Worm (Caenorhabditis elegans): ENCODE results near the gene Y43C5A.4.

Gene Y43C5A.4

ce11 chrIV:10259557-10259956 lies 18.3 kb upstream of the Y43C5A.4 start, which contains the start of gene F01G10.9:
Gene F01G10.9, minus strand, starts transcription at chrIV:10259657.
- TF ChIP-seq lin-13 (GFP tag; optimal IDR thresholded peaks at IDR 0.05) (no peak), sma-3 (GFP tag; optimal IDR thresholded peaks at IDR 0.05) (no peak), ceh-82 (tag; optimal IDR thresholded peaks at IDR 0.05) (no peak), mbf-1 (tag; optimal IDR thresholded peaks at IDR 0.05) (no peak), aly-2 (tag; optimal IDR thresholded peaks at IDR 0.05) (no peak), zag-1 (tag; optimal IDR thresholded peaks at IDR 0.05) (no peak), unc-39 (tag; optimal IDR thresholded peaks at IDR 0.05) (no peak), ztf-1 (GFP tag; conservative IDR thresholded peaks at IDR 0.05) (no peak), nhr-21 (tag; optimal IDR thresholded peaks at IDR 0.05) (no peak), ceh-16 (tag; optimal IDR thresholded peaks at IDR 0.05) (no peak), nhr-25 (tag; optimal IDR thresholded peaks at IDR 0.05) (no peak), unc-55 (GFP tag; optimal IDR thresholded peaks at IDR 0.05) (no peak)

ce11 chrIV:10261061-10261460 lies 16.8 kb upstream of the Y43C5A.4 start:
- no peak for TF ChIP-seq lin-13 (GFP tag; optimal IDR thresholded peaks at IDR 0.05)
- TF ChIP-seq nhr-237 (tag; optimal IDR thresholded peaks at IDR 0.05), result no peak
- no peak for TF ChIP-seq ztf-11 (tag; optimal IDR thresholded peaks at IDR 0.05)
- no peak for TF ChIP-seq lin-11 (tag; optimal IDR thresholded peaks at IDR 0.05)
- TF ChIP-seq ztf-1 (GFP tag; conservative IDR thresholded peaks at IDR 0.05), result no peak
- no peak for TF ChIP-seq nhr-77 (tag; optimal IDR thresholded peaks at IDR 0.05)
- peak; percentile 49 for TF ChIP-seq sma-9 (GFP tag; optimal IDR thresholded peaks at IDR 0.05)
- TF ChIP-seq sma-9 (tag; optimal IDR thresholded peaks at IDR 0.05), result no peak
- no peak for TF ChIP-seq ztf-4 (tag; optimal IDR thresholded peaks at IDR 0.05)
- no peak for TF ChIP-seq ZK546.5 (tag; optimal IDR thresholded peaks at IDR 0.05)
- TF ChIP-seq snpc-4 (tag; optimal IDR thresholded peaks at IDR 0.05), result no peak
- no peak for TF ChIP-seq lin-39 (tag; optimal IDR thresholded peaks at IDR 0.05)
- TF ChIP-seq alr-1 (tag; optimal IDR thresholded peaks at IDR 0.05), result no peak
- no peak for TF ChIP-seq unc-62 (GFP tag; optimal IDR thresholded peaks at IDR 0.05)
- TF ChIP-seq unc-39 (tag; optimal IDR thresholded peaks at IDR 0.05), result no peak
- TF ChIP-seq lsy-2 (tag; optimal IDR thresholded peaks at IDR 0.05), result peak in 1 of 2 experiments; percentile 25
- no peak for TF ChIP-seq aly-2 (tag; optimal IDR thresholded peaks at IDR 0.05)
- no peak for TF ChIP-seq ceh-82 (tag; optimal IDR thresholded peaks at IDR 0.05)
- TF ChIP-seq ceh-16 (tag; optimal IDR thresholded peaks at IDR 0.05), result peak; percentile 5
- TF ChIP-seq Y55F3AM.14 (GFP tag; optimal IDR thresholded peaks at IDR 0.05), result no peak
- TF ChIP-seq nhr-12 (tag; optimal IDR thresholded peaks at IDR 0.05), result no peak
- TF ChIP-seq elt-3 (tag; optimal IDR thresholded peaks at IDR 0.05), result no peak
- TF ChIP-seq fos-1 (tag; optimal IDR thresholded peaks at IDR 0.05), result peak; percentile 7
- TF ChIP-seq mbf-1 (tag; optimal IDR thresholded peaks at IDR 0.05), result no peak
- TF ChIP-seq blmp-1 (tag; optimal IDR thresholded peaks at IDR 0.05; ENCODE audit: insufficient read depth), result peak; percentile 19
- TF ChIP-seq dmd-4 (tag; optimal IDR thresholded peaks at IDR 0.05), result no peak
- TF ChIP-seq gmeb-1 (tag; optimal IDR thresholded peaks at IDR 0.05), result no peak
- TF ChIP-seq nhr-25 (tag; optimal IDR thresholded peaks at IDR 0.05), result no peak
- TF ChIP-seq crh-2 (tag; optimal IDR thresholded peaks at IDR 0.05), result no peak
- no peak for TF ChIP-seq nhr-23 (tag; optimal IDR thresholded peaks at IDR 0.05)
- TF ChIP-seq nhr-129 (tag; optimal IDR thresholded peaks at IDR 0.05), result no peak
- TF ChIP-seq mab-5 (tag; optimal IDR thresholded peaks at IDR 0.05), result no peak
- TF ChIP-seq unc-55 (GFP tag; optimal IDR thresholded peaks at IDR 0.05), result no peak
- TF ChIP-seq F13H6.1 (tag; optimal IDR thresholded peaks at IDR 0.05), result no peak
- TF ChIP-seq nhr-10 (tag; optimal IDR thresholded peaks at IDR 0.05), result no peak
- no peak for TF ChIP-seq mdl-1 (tag; optimal IDR thresholded peaks at IDR 0.05)
- TF ChIP-seq elt-1 (tag; optimal IDR thresholded peaks at IDR 0.05), result peak; percentile 86
- no peak for TF ChIP-seq peb-1 (tag; optimal IDR thresholded peaks at IDR 0.05)
- no peak for TF ChIP-seq nhr-11 (tag; optimal IDR thresholded peaks at IDR 0.05)
- TF ChIP-seq egl-27 (tag; optimal IDR thresholded peaks at IDR 0.05), result peak; percentile 46
- TF ChIP-seq nhr-21 (tag; optimal IDR thresholded peaks at IDR 0.05), result peak; percentile 63
- TF ChIP-seq zag-1 (tag; optimal IDR thresholded peaks at IDR 0.05), result no peak
- TF ChIP-seq sem-4 (tag; optimal IDR thresholded peaks at IDR 0.05), result no peak
